Worm (Caenorhabditis elegans) whole organism, L4 larva: ENCODE data around the gene sqt-2.

Source experiments
- F26F4.8 ChIP-seq: fragments of 200-800 bp; sonication (Bioruptor generic); conservative IDR thresholded peaks from 2 replicates; pipeline ENCODE4 v1.3.6; 2022; ENCODE audit warnings: missing genetic modification characterization, missing compliant biosample characterization
- Y48G9A.11 ChIP-seq: fragments of 200-800 bp; sonication (Bioruptor generic); IDR thresholded peaks from 2 replicates; pipeline ENCODE4 v1.3.6; 2022; ENCODE audit warnings: missing genetic modification reagents, missing genetic modification characterization, missing compliant biosample characterization
- ZK546.5 ChIP-seq, 2 experiments: sonication (generic microtip); optimal IDR thresholded peaks; 2 replicates each; lab custom pipeline; 2017; ENCODE audit warnings: missing biosample characterization in 2 of 2, missing genetic modification characterization in 2 of 2
- aha-1 ChIP-seq: fragments of 150-350 bp; peaks from one replicate; lab custom pipeline; 2014; ENCODE audit warnings: missing biosample characterization, missing genetic modification characterization
- ces-1 ChIP-seq: fragments of 150-350 bp; sonication (generic microtip); optimal IDR thresholded peaks from 4 replicates; lab custom pipeline; 2014; ENCODE audit warnings: missing biosample characterization, missing genetic modification reagents, missing genetic modification characterization
- ctbp-1 ChIP-seq: fragments of 200-800 bp; sonication (Bioruptor generic); IDR thresholded peaks from 2 replicates; pipeline ENCODE4 v1.3.6; 2022; ENCODE audit warnings: missing genetic modification reagents, missing genetic modification characterization, missing compliant biosample characterization
- daf-16 ChIP-seq, 3 experiments: sonication (generic microtip); optimal IDR thresholded peaks; 2 replicates each; lab custom pipeline; 2016 to 2017; ENCODE audit warnings: missing genetic modification characterization in 3 of 3, missing genetic modification reagents in 3 of 3, mild to moderate bottlenecking in 2 of 3, missing compliant biosample characterization in 2 of 3, missing biosample characterization in 1 of 3, moderate library complexity in 1 of 3
- dmd-8 ChIP-seq: fragments of 200-800 bp; sonication (Bioruptor generic); IDR thresholded peaks from 2 replicates; pipeline ENCODE4 v1.3.6; 2022; ENCODE audit warnings: missing genetic modification characterization, missing compliant biosample characterization
- dve-1 ChIP-seq: sonication (generic microtip); optimal IDR thresholded peaks from 2 replicates; lab custom pipeline; 2017; ENCODE audit warnings: antibody characterized with exemption, mild to moderate bottlenecking, missing genetic modification characterization, missing compliant biosample characterization; ENCODE audit not compliant: insufficient read depth
- fkh-10 ChIP-seq: fragments of 150-350 bp; optimal IDR thresholded peaks from 2 replicates; lab custom pipeline; 2014; ENCODE audit warnings: missing biosample characterization, missing genetic modification reagents, missing genetic modification characterization
- jun-1 ChIP-seq: fragments of 150-350 bp; optimal IDR thresholded peaks from 2 replicates; lab custom pipeline; 2014; ENCODE audit warnings: missing biosample characterization, missing genetic modification reagents, missing genetic modification characterization
- nhr-28 ChIP-seq: fragments of 150-350 bp; optimal IDR thresholded peaks from 2 replicates; lab custom pipeline; 2014; ENCODE audit warnings: missing biosample characterization, missing genetic modification characterization
- nhr-41 ChIP-seq: fragments of 200-800 bp; sonication (Bioruptor generic); IDR thresholded peaks from 2 replicates; pipeline ENCODE4 v1.3.6; 2022; ENCODE audit warnings: missing genetic modification reagents, missing genetic modification characterization, missing compliant biosample characterization
- pqm-1 ChIP-seq: sonication (generic microtip); optimal IDR thresholded peaks from 2 replicates; lab custom pipeline; 2017; ENCODE audit warnings: missing biosample characterization, missing genetic modification characterization
- unc-62 ChIP-seq, 3 experiments: fragments of 150-350 bp in 1 of 3; sonication (generic microtip); optimal IDR thresholded peaks in 2 of 3; peaks in 1 of 3; 1 replicate in 1 of 3; 2 replicates in 2 of 3; lab custom pipeline; 2014 to 2017; ENCODE audit warnings: missing biosample characterization in 3 of 3, missing genetic modification characterization in 3 of 3, missing genetic modification reagents in 3 of 3, missing genotype in 1 of 3
- ztf-11 ChIP-seq: fragments of 150-350 bp; optimal IDR thresholded peaks from 2 replicates; lab custom pipeline; 2014; ENCODE audit warnings: missing biosample characterization, missing genetic modification characterization

sqt-2 gene

DNA sequence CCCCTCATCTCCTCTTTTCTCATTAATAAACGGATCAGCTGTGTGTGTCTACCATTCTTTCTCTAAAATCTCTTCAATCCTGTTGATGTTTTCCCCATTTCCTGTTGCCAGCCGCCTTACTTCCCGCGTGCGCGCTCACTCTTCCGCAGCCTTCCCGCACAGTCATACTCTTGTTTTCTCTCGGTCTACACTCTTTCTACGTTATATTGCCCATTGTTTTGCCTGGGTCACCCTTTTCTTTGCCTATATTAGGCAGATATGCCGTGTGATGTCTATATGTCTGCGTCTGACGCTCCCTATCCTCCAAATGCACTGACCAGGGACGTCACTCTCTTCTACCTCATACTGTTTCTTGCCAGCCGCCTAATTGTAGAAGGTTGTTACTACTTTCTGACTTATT, 43.2 kb downstream of the sqt-2 start (continued):
- TF ChIP-seq dve-1 (tag; lab: Kevin White, UChicago): peak; percentile 43

ce11 chrII:67663-68062, 44.5 kb downstream of the sqt-2 start:
- TF ChIP-seq unc-62 (GFP tag; optimal IDR thresholded peaks at IDR 0.05 in 1 of 2; lab: Kevin White, UChicago): peak in 1 of 2 experiments; percentile 86
- TF ChIP-seq unc-62 (tag; optimal IDR thresholded peaks at IDR 0.05; lab: Kevin White, UChicago): no peak
- peak; percentile 79 for TF ChIP-seq pqm-1 (tag; lab: Kevin White, UChicago)
- TF ChIP-seq daf-16 (GFP tag; optimal IDR thresholded peaks at IDR 0.05; lab: Kevin White, UChicago): no peak
- no peak for TF ChIP-seq daf-16 (tag; optimal IDR thresholded peaks at IDR 0.05; lab: Kevin White, UChicago)
- peak; percentile 65 for TF ChIP-seq nhr-28 (tag; lab: Kevin White, UChicago)

- TF ChIP-seq nhr-41: no peak
- no peak for TF ChIP-seq F26F4.8 (GFP tag; lab: Robert Waterston, UW)
- no peak for TF ChIP-seq ztf-11
- no peak for TF ChIP-seq jun-1 (tag; lab: Kevin White, UChicago)
- TF ChIP-seq aha-1 (tag; lab: Kevin White, UChicago): peak; percentile 77
These were observed 45.6 kb downstream of the sqt-2 start for ce11 chrII:68757-69156.

ce11 chrII:69354-69753, 46.2 kb downstream of the sqt-2 start, which contains the start of gene egl-26:
Gene egl-26 (plus strand): TSS chrII:69654.
- TF ChIP-seq ZK546.5 (tag; optimal IDR thresholded peaks at IDR 0.05; lab: Kevin White, UChicago): no peak
- TF ChIP-seq unc-62 (GFP tag; optimal IDR thresholded peaks at IDR 0.05 in 1 of 2; lab: Kevin White, UChicago): peak in 1 of 2 experiments; percentile 77
- no peak for TF ChIP-seq unc-62 (tag; optimal IDR thresholded peaks at IDR 0.05; lab: Kevin White, UChicago)

ce11 chrII:73329-73728, 50.2 kb downstream of the sqt-2 start:
- TF ChIP-seq ces-1 (GFP tag; lab: Kevin White, UChicago) (peak; percentile 75), Y48G9A.11 (no peak), fkh-10 (GFP tag; lab: Kevin White, UChicago) (peak; percentile 94), ctbp-1 (GFP tag; lab: Robert Waterston, UW) (peak; percentile 57; the same call in 1 of the 2 replicates)

- TF ChIP-seq ces-1 (GFP tag; lab: Kevin White, UChicago): peak; percentile 26
- TF ChIP-seq dmd-8 (GFP tag; lab: Robert Waterston, UW): no peak
- peak; percentile 86 for TF ChIP-seq aha-1 (tag; lab: Kevin White, UChicago)
These were observed 50.8 kb downstream of the sqt-2 start for ce11 chrII:73892-74291.
